Worm (Caenorhabditis elegans) whole organism, L2 larva: ENCODE data around the gene D2024.1.

Experiments
- C34F6.9 ChIP-seq: fragments of 150-350 bp; optimal IDR thresholded peaks from 2 replicates; lab custom pipeline; 2014; ENCODE audit warnings: missing biosample characterization, missing genetic modification characterization
- F13H6.1 ChIP-seq: sonication (generic microtip); optimal IDR thresholded peaks from 2 replicates; lab custom pipeline; 2016; ENCODE audit warnings: missing genetic modification characterization, missing compliant biosample characterization
- R02D3.7 ChIP-seq: fragments of 150-350 bp; optimal IDR thresholded peaks from 2 replicates; lab custom pipeline; 2014; ENCODE audit warnings: missing biosample characterization, missing genetic modification characterization
- Y55F3AM.14 ChIP-seq: fragments of 200-800 bp; sonication (Bioruptor generic); optimal IDR thresholded peaks from 2 replicates; lab custom pipeline; 2018; ENCODE audit warnings: mild to moderate bottlenecking, missing genetic modification characterization, missing compliant biosample characterization
- ZK546.5 ChIP-seq: sonication (generic microtip); optimal IDR thresholded peaks from 2 replicates; lab custom pipeline; 2017; ENCODE audit warnings: missing biosample characterization, missing genetic modification characterization
- alr-1 ChIP-seq: fragments of 150-350 bp; optimal IDR thresholded peaks from 2 replicates; lab custom pipeline; 2014; ENCODE audit warnings: missing biosample characterization, missing genetic modification characterization
- aly-2 ChIP-seq: fragments of 150-350 bp; optimal IDR thresholded peaks from 2 replicates; lab custom pipeline; 2014; ENCODE audit warnings: missing biosample characterization, missing genetic modification characterization
- ama-1 ChIP-seq: fragments of 150-350 bp; optimal IDR thresholded peaks from 2 replicates; lab custom pipeline; 2018; ENCODE audit warnings: inconsistent platforms
- blmp-1 ChIP-seq: sonication (generic microtip); optimal IDR thresholded peaks from 2 replicates; lab custom pipeline; 2017; ENCODE audit warnings: missing genetic modification characterization, mild to moderate bottlenecking, missing compliant biosample characterization, antibody characterized with exemption, moderate library complexity; ENCODE audit not compliant: insufficient read depth
- ceh-16 ChIP-seq: fragments of 150-350 bp; optimal IDR thresholded peaks from 2 replicates; lab custom pipeline; 2014; ENCODE audit warnings: missing biosample characterization, missing genetic modification characterization
- crh-2 ChIP-seq: sonication (generic microtip); optimal IDR thresholded peaks from 2 replicates; lab custom pipeline; 2017; ENCODE audit warnings: missing biosample characterization, missing genetic modification characterization
- dmd-4 ChIP-seq: sonication (generic microtip); optimal IDR thresholded peaks from 2 replicates; lab custom pipeline; 2017; ENCODE audit warnings: missing biosample characterization, missing genetic modification characterization
- egl-27 ChIP-seq: sonication (generic microtip); optimal IDR thresholded peaks from 3 replicates; lab custom pipeline; 2017; ENCODE audit warnings: missing biosample characterization, missing genetic modification reagents, missing genetic modification characterization
- elt-1 ChIP-seq: fragments of 150-350 bp; optimal IDR thresholded peaks from 2 replicates; lab custom pipeline; 2014; ENCODE audit warnings: missing biosample characterization, missing genetic modification characterization
- fos-1 ChIP-seq: fragments of 150-350 bp; optimal IDR thresholded peaks from 2 replicates; lab custom pipeline; 2014; ENCODE audit warnings: missing biosample characterization, missing genetic modification characterization
- lin-13 ChIP-seq: fragments of 150-350 bp; optimal IDR thresholded peaks from 2 replicates; lab custom pipeline; 2014; ENCODE audit warnings: missing biosample characterization, missing genetic modification reagents, missing genetic modification characterization
- lin-39 ChIP-seq: fragments of 150-350 bp; optimal IDR thresholded peaks from 2 replicates; lab custom pipeline; 2014; ENCODE audit warnings: missing biosample characterization, missing genetic modification reagents, missing genetic modification characterization
- lsy-2 ChIP-seq, 2 experiments: fragments of 150-350 bp in 1 of 2; sonication (generic microtip) in 1 of 2; optimal IDR thresholded peaks; 2 replicates each; lab custom pipeline; 2014 to 2017; ENCODE audit warnings: missing biosample characterization in 2 of 2, missing genetic modification characterization in 2 of 2
- mab-5 ChIP-seq: fragments of 150-350 bp; optimal IDR thresholded peaks from 2 replicates; lab custom pipeline; 2014; ENCODE audit warnings: missing biosample characterization, missing genetic modification characterization
- mbf-1 ChIP-seq: sonication (generic microtip); optimal IDR thresholded peaks from 2 replicates; lab custom pipeline; 2017; ENCODE audit warnings: missing biosample characterization, missing genetic modification characterization
- mdl-1 ChIP-seq, 2 experiments: fragments of 150-350 bp in 1 of 2; sonication (generic microtip) in 1 of 2; optimal IDR thresholded peaks; 2 replicates each; lab custom pipeline; 2017; ENCODE audit warnings: missing biosample characterization in 2 of 2, missing genetic modification characterization in 2 of 2
- nhr-11 ChIP-seq: fragments of 150-350 bp; optimal IDR thresholded peaks from 2 replicates; lab custom pipeline; 2014; ENCODE audit warnings: missing biosample characterization, missing genetic modification characterization
- nhr-12 ChIP-seq: fragments of 150-350 bp; optimal IDR thresholded peaks from 2 replicates; lab custom pipeline; 2014; ENCODE audit warnings: missing biosample characterization, missing genetic modification characterization
- nhr-21 ChIP-seq: fragments of 150-350 bp; optimal IDR thresholded peaks from 2 replicates; lab custom pipeline; 2014; ENCODE audit warnings: missing biosample characterization, missing genetic modification characterization
- nhr-23 ChIP-seq: fragments of 150-350 bp; optimal IDR thresholded peaks from 2 replicates; lab custom pipeline; 2014; ENCODE audit warnings: missing biosample characterization, missing genetic modification reagents, missing genetic modification characterization
- nhr-237 ChIP-seq: fragments of 150-350 bp; optimal IDR thresholded peaks from 2 replicates; lab custom pipeline; 2014; ENCODE audit warnings: missing biosample characterization, missing genetic modification characterization
- nhr-25 ChIP-seq: fragments of 150-350 bp; sonication (generic microtip); optimal IDR thresholded peaks from 3 replicates; lab custom pipeline; 2014; ENCODE audit warnings: missing biosample characterization, missing genetic modification characterization
- nhr-6 ChIP-seq: fragments of 150-350 bp; optimal IDR thresholded peaks from 2 replicates; lab custom pipeline; 2014; ENCODE audit warnings: missing biosample characterization, missing genetic modification characterization
- nhr-77 ChIP-seq: fragments of 150-350 bp; optimal IDR thresholded peaks from 2 replicates; lab custom pipeline; 2014; ENCODE audit warnings: missing biosample characterization, missing genetic modification characterization
- peb-1 ChIP-seq: fragments of 150-350 bp; optimal IDR thresholded peaks from 2 replicates; lab custom pipeline; 2014; ENCODE audit warnings: missing biosample characterization, missing genetic modification characterization
- sem-4 ChIP-seq: fragments of 150-350 bp; optimal IDR thresholded peaks from 2 replicates; lab custom pipeline; 2014; ENCODE audit warnings: missing biosample characterization, missing genetic modification reagents, missing genetic modification characterization
- skn-1 ChIP-seq: sonication (generic microtip); optimal IDR thresholded peaks from 2 replicates; lab custom pipeline; 2017; ENCODE audit warnings: missing biosample characterization, missing genetic modification characterization
- sma-3 ChIP-seq: sonication (generic microtip); optimal IDR thresholded peaks from 2 replicates; lab custom pipeline; 2016; ENCODE audit warnings: missing genetic modification reagents, missing genetic modification characterization, missing compliant biosample characterization
- sma-9 ChIP-seq, 2 experiments: fragments of 150-350 bp in 1 of 2; sonication (generic microtip) in 1 of 2; optimal IDR thresholded peaks; 2 replicates each; lab custom pipeline; 2014 to 2016; ENCODE audit warnings: missing genetic modification characterization in 2 of 2, mild to moderate bottlenecking in 1 of 2, missing biosample characterization in 1 of 2, missing compliant biosample characterization in 1 of 2, missing genetic modification reagents in 1 of 2, moderate library complexity in 1 of 2
- snpc-4 ChIP-seq: fragments of 150-350 bp; optimal IDR thresholded peaks from 2 replicates; lab custom pipeline; 2014; ENCODE audit warnings: missing biosample characterization, missing genetic modification characterization
- unc-39 ChIP-seq: fragments of 150-350 bp; optimal IDR thresholded peaks from 2 replicates; lab custom pipeline; 2014; ENCODE audit warnings: missing biosample characterization, missing genetic modification characterization
- unc-55 ChIP-seq: fragments of 150-350 bp; sonication (generic microtip); optimal IDR thresholded peaks from 3 replicates; lab custom pipeline; 2014; ENCODE audit warnings: missing biosample characterization, missing genetic modification reagents, missing genetic modification characterization
- unc-62 ChIP-seq: fragments of 150-350 bp; optimal IDR thresholded peaks from 2 replicates; lab custom pipeline; 2014; ENCODE audit warnings: missing biosample characterization, missing genetic modification reagents, missing genetic modification characterization
- zag-1 ChIP-seq: fragments of 150-350 bp; optimal IDR thresholded peaks from 2 replicates; lab custom pipeline; 2014; ENCODE audit warnings: missing biosample characterization, missing genetic modification characterization
- ztf-1 ChIP-seq: fragments of 200-800 bp; sonication (Bioruptor generic); conservative IDR thresholded peaks from 2 replicates; pipeline ENCODE4 v1.3.6; 2022; ENCODE audit warnings: missing genetic modification characterization, missing compliant biosample characterization
- ztf-11 ChIP-seq: sonication (generic microtip); optimal IDR thresholded peaks from 2 replicates; lab custom pipeline; 2017; ENCODE audit warnings: missing biosample characterization, missing genetic modification characterization
- ztf-4 ChIP-seq: fragments of 150-350 bp; optimal IDR thresholded peaks from 2 replicates; lab custom pipeline; 2014; ENCODE audit warnings: missing biosample characterization, missing genetic modification characterization

The D2024.1 gene

ce11 chrIV:7230935-7231334, 16.4 kb upstream of the D2024.1 start, which contains the start of gene D2024.4:
Gene D2024.4, plus strand, starts transcription at chrIV:7231235.
- TF ChIP-seq Y55F3AM.14 (GFP tag; lab: Kevin White, UChicago) (no peak), nhr-23 (tag; lab: Kevin White, UChicago) (no peak), unc-55 (no peak), crh-2 (tag; lab: Kevin White, UChicago) (no peak), ztf-1 (GFP tag; lab: Robert Waterston, UW) (no peak), ztf-11 (tag; lab: Kevin White, UChicago) (no peak), unc-62 (GFP tag; lab: Kevin White, UChicago) (no peak), egl-27 (tag; lab: Kevin White, UChicago) (no peak), zag-1 (tag; lab: Kevin White, UChicago) (no peak), ama-1 (lab: Kevin White, UChicago) (no peak), sem-4 (tag; lab: Kevin White, UChicago) (no peak), R02D3.7 (no peak), aly-2 (no peak), nhr-11 (tag; lab: Kevin White, UChicago) (no peak), lin-39 (tag; lab: Kevin White, UChicago) (no peak)

ce11 chrIV:7233566-7234014, 13.8 kb upstream of the D2024.1 start:
- TF ChIP-seq ceh-16 (tag; lab: Kevin White, UChicago) (no peak), nhr-6 (tag; lab: Kevin White, UChicago) (no peak), lin-13 (GFP tag; lab: Kevin White, UChicago) (no peak), blmp-1 (no peak), C34F6.9 (peak; percentile 40), lin-39 (tag; lab: Kevin White, UChicago) (peak; percentile 21), lsy-2 (tag; optimal IDR thresholded peaks at IDR 0.05; lab: Kevin White, UChicago) (peak in 1 of 2 experiments; percentile 23), unc-62 (GFP tag; lab: Kevin White, UChicago) (no peak), nhr-25 (tag; lab: Kevin White, UChicago) (no peak), skn-1 (no peak), mab-5 (peak; percentile 77), snpc-4 (tag; lab: Kevin White, UChicago) (no peak), nhr-23 (tag; lab: Kevin White, UChicago) (no peak), elt-1 (tag; lab: Kevin White, UChicago) (no peak), Y55F3AM.14 (GFP tag; lab: Kevin White, UChicago) (no peak), F13H6.1 (tag; lab: Kevin White, UChicago) (peak; percentile 23), sma-3 (GFP tag; lab: Kevin White, UChicago) (no peak), peb-1 (tag; lab: Kevin White, UChicago) (no peak), mdl-1 (tag; optimal IDR thresholded peaks at IDR 0.05; lab: Kevin White, UChicago) (peak in 1 of 2 experiments; percentile 38), nhr-77 (no peak), sma-9 (GFP tag; optimal IDR thresholded peaks at IDR 0.05; lab: Kevin White, UChicago) (no peak), sma-9 (tag; optimal IDR thresholded peaks at IDR 0.05; lab: Kevin White, UChicago) (no peak), unc-55 (peak; percentile 56)
- TF ChIP-seq, all 48 proteins: peak for 7

- TF ChIP-seq nhr-25 (tag; lab: Kevin White, UChicago) (peak; percentile 48), blmp-1 (no peak)
Measured at ce11 chrIV:7234623-7235022, 12.7 kb upstream of the D2024.1 start.

ce11 chrIV:7235382-7235917, 11.9 kb upstream of the D2024.1 start:
- TF ChIP-seq ztf-11 (tag; lab: Kevin White, UChicago) (no peak), unc-39 (no peak), snpc-4 (tag; lab: Kevin White, UChicago) (no peak), blmp-1 (peak; percentile 49), alr-1 (tag; lab: Kevin White, UChicago) (no peak), nhr-237 (no peak), ztf-1 (GFP tag; lab: Robert Waterston, UW) (no peak), peb-1 (tag; lab: Kevin White, UChicago) (no peak), nhr-23 (tag; lab: Kevin White, UChicago) (no peak), nhr-77 (no peak), sma-3 (GFP tag; lab: Kevin White, UChicago) (peak; percentile 50), mab-5 (peak; percentile 26), lin-13 (GFP tag; lab: Kevin White, UChicago) (peak; percentile 44), ztf-4 (tag; lab: Kevin White, UChicago) (no peak), zag-1 (tag; lab: Kevin White, UChicago) (peak; percentile 60), mbf-1 (no peak), lin-39 (tag; lab: Kevin White, UChicago) (no peak), sem-4 (tag; lab: Kevin White, UChicago) (peak; percentile 62), nhr-25 (tag; lab: Kevin White, UChicago) (no peak), nhr-21 (peak; percentile 36), C34F6.9 (peak; percentile 77), nhr-6 (tag; lab: Kevin White, UChicago) (no peak), fos-1 (peak; percentile 97), lsy-2 (tag; optimal IDR thresholded peaks at IDR 0.05; lab: Kevin White, UChicago) (peak; percentile 11 to 47), skn-1 (no peak), egl-27 (tag; lab: Kevin White, UChicago) (no peak), ceh-16 (tag; lab: Kevin White, UChicago) (peak; percentile 12), dmd-4 (tag; lab: Kevin White, UChicago) (no peak), sma-9 (GFP tag; optimal IDR thresholded peaks at IDR 0.05; lab: Kevin White, UChicago) (peak; percentile 42), sma-9 (tag; optimal IDR thresholded peaks at IDR 0.05; lab: Kevin White, UChicago) (no peak), ama-1 (lab: Kevin White, UChicago) (no peak), nhr-12 (tag; lab: Kevin White, UChicago) (no peak), ZK546.5 (no peak), unc-55 (peak; percentile 49), R02D3.7 (no peak)
